Worm (Caenorhabditis elegans) whole organism, L3 larva: ENCODE data around the gene T15B12.2.

Source experiments
- R02D3.7 ChIP-seq: fragments of 150-350 bp; optimal IDR thresholded peaks from 2 replicates; lab custom pipeline; 2014; ENCODE audit warnings: missing biosample characterization, missing genetic modification characterization
- ZK546.5 ChIP-seq: sonication (generic microtip); optimal IDR thresholded peaks from 2 replicates; lab custom pipeline; 2017; ENCODE audit warnings: missing biosample characterization, missing genetic modification characterization
- ama-1 ChIP-seq: fragments of 150-350 bp; optimal IDR thresholded peaks from 2 replicates; lab custom pipeline; 2018
- ceh-16 ChIP-seq: sonication (generic microtip); optimal IDR thresholded peaks from 2 replicates; lab custom pipeline; 2017; ENCODE audit warnings: missing biosample characterization, missing genetic modification characterization
- ceh-28 ChIP-seq: fragments of 150-350 bp; optimal IDR thresholded peaks from 2 replicates; lab custom pipeline; 2014; ENCODE audit warnings: missing biosample characterization, missing genetic modification reagents, missing genetic modification characterization
- ceh-82 ChIP-seq: fragments of 150-350 bp; optimal IDR thresholded peaks from 2 replicates; lab custom pipeline; 2014; ENCODE audit warnings: missing biosample characterization, missing genetic modification characterization
- ceh-9 ChIP-seq: sonication (generic microtip); optimal IDR thresholded peaks from 2 replicates; lab custom pipeline; 2018; ENCODE audit warnings: missing biosample characterization, missing genetic modification characterization
- elt-1 ChIP-seq: fragments of 150-350 bp; optimal IDR thresholded peaks from 2 replicates; lab custom pipeline; 2014; ENCODE audit warnings: missing biosample characterization, missing genetic modification characterization
- elt-2 ChIP-seq: sonication (generic microtip); optimal IDR thresholded peaks from 2 replicates; lab custom pipeline; 2016; ENCODE audit warnings: missing genetic modification reagents, mild to moderate bottlenecking, missing genetic modification characterization, missing compliant biosample characterization
- fkh-10 ChIP-seq: sonication (generic microtip); optimal IDR thresholded peaks from 2 replicates; lab custom pipeline; 2017; ENCODE audit warnings: missing biosample characterization, missing genetic modification reagents, missing genetic modification characterization
- fkh-2 ChIP-seq: fragments of 150-350 bp; optimal IDR thresholded peaks from 2 replicates; lab custom pipeline; 2014; ENCODE audit warnings: missing biosample characterization, missing genetic modification reagents, missing genetic modification characterization
- fos-1 ChIP-seq: fragments of 150-350 bp; optimal IDR thresholded peaks from 2 replicates; lab custom pipeline; 2014; ENCODE audit warnings: missing biosample characterization, missing genetic modification characterization
- hmg-11 ChIP-seq: sonication (generic microtip); optimal IDR thresholded peaks from 2 replicates; lab custom pipeline; 2016; ENCODE audit warnings: missing genetic modification characterization, missing compliant biosample characterization
- jun-1 ChIP-seq: fragments of 150-350 bp; optimal IDR thresholded peaks from 2 replicates; lab custom pipeline; 2014; ENCODE audit warnings: missing biosample characterization, missing genetic modification reagents, missing genetic modification characterization
- lin-15B ChIP-seq: fragments of 150-350 bp; optimal IDR thresholded peaks from 2 replicates; lab custom pipeline; 2014; ENCODE audit warnings: missing biosample characterization, missing genetic modification characterization
- lin-39 ChIP-seq: fragments of 150-350 bp; optimal IDR thresholded peaks from 2 replicates; lab custom pipeline; 2018; ENCODE audit warnings: missing biosample characterization, missing genetic modification reagents, missing genetic modification characterization
- lsy-12 ChIP-seq: sonication (generic microtip); optimal IDR thresholded peaks from 2 replicates; lab custom pipeline; 2016; ENCODE audit warnings: mild to moderate bottlenecking, missing genetic modification characterization, missing compliant biosample characterization
- mml-1 ChIP-seq: fragments of 150-350 bp; sonication (generic microtip); optimal IDR thresholded peaks from 3 replicates; lab custom pipeline; 2014; ENCODE audit warnings: missing biosample characterization, missing genetic modification characterization
- nhr-11 ChIP-seq: fragments of 150-350 bp; optimal IDR thresholded peaks from 2 replicates; lab custom pipeline; 2014; ENCODE audit warnings: missing biosample characterization, missing genetic modification characterization
- nhr-12 ChIP-seq: fragments of 150-350 bp; optimal IDR thresholded peaks from 2 replicates; lab custom pipeline; 2014; ENCODE audit warnings: missing biosample characterization, missing genetic modification characterization
- nhr-237 ChIP-seq: fragments of 150-350 bp; optimal IDR thresholded peaks from 2 replicates; lab custom pipeline; 2014; ENCODE audit warnings: missing biosample characterization, missing genetic modification characterization
- nhr-25 ChIP-seq: sonication (generic microtip); optimal IDR thresholded peaks from 2 replicates; lab custom pipeline; 2017; ENCODE audit warnings: missing biosample characterization, missing genetic modification characterization
- nhr-43 ChIP-seq: sonication (generic microtip); optimal IDR thresholded peaks from 2 replicates; lab custom pipeline; 2016; ENCODE audit warnings: mild to moderate bottlenecking, missing genetic modification characterization, missing compliant biosample characterization; ENCODE audit not compliant: poor library complexity, severe bottlenecking
- nhr-77 ChIP-seq: fragments of 150-350 bp; optimal IDR thresholded peaks from 2 replicates; lab custom pipeline; 2014; ENCODE audit warnings: missing biosample characterization, missing genetic modification characterization
- pha-4 ChIP-seq: fragments of 150-350 bp; optimal IDR thresholded peaks from 2 replicates; lab custom pipeline; 2014; ENCODE audit warnings: missing biosample characterization, missing genetic modification reagents, missing genetic modification characterization
- pqm-1 ChIP-seq: fragments of 150-350 bp; optimal IDR thresholded peaks from 2 replicates; lab custom pipeline; 2017; ENCODE audit warnings: missing biosample characterization, missing genetic modification characterization, inconsistent platforms
- sea-2 ChIP-seq: fragments of 150-350 bp; sonication (generic microtip); optimal IDR thresholded peaks from 4 replicates; lab custom pipeline; 2014; ENCODE audit warnings: missing biosample characterization, missing genetic modification reagents, missing genetic modification characterization
- skn-1 ChIP-seq: fragments of 150-350 bp; optimal IDR thresholded peaks from 2 replicates; lab custom pipeline; 2014; ENCODE audit warnings: missing biosample characterization, missing genetic modification characterization
- snpc-4 ChIP-seq: fragments of 150-350 bp; optimal IDR thresholded peaks from 2 replicates; lab custom pipeline; 2014; ENCODE audit warnings: missing biosample characterization, missing genetic modification characterization
- tbx-2 ChIP-seq: sonication (generic microtip); optimal IDR thresholded peaks from 2 replicates; lab custom pipeline; 2016; ENCODE audit warnings: mild to moderate bottlenecking, missing genetic modification characterization, missing compliant biosample characterization
- unc-39 ChIP-seq: sonication (generic microtip); optimal IDR thresholded peaks from 4 replicates; lab custom pipeline; 2017; ENCODE audit warnings: missing biosample characterization, missing genetic modification characterization
- unc-62 ChIP-seq: fragments of 150-350 bp; sonication (generic microtip); optimal IDR thresholded peaks from 4 replicates; lab custom pipeline; 2014; ENCODE audit warnings: missing biosample characterization, missing genetic modification reagents, missing genetic modification characterization
- zag-1 ChIP-seq: fragments of 150-350 bp; optimal IDR thresholded peaks from 2 replicates; lab custom pipeline; 2014; ENCODE audit warnings: missing biosample characterization, missing genetic modification characterization
- ztf-4 ChIP-seq: fragments of 150-350 bp; optimal IDR thresholded peaks from 2 replicates; lab custom pipeline; 2014; ENCODE audit warnings: missing biosample characterization, missing genetic modification characterization

T15B12.2 gene

DNA sequence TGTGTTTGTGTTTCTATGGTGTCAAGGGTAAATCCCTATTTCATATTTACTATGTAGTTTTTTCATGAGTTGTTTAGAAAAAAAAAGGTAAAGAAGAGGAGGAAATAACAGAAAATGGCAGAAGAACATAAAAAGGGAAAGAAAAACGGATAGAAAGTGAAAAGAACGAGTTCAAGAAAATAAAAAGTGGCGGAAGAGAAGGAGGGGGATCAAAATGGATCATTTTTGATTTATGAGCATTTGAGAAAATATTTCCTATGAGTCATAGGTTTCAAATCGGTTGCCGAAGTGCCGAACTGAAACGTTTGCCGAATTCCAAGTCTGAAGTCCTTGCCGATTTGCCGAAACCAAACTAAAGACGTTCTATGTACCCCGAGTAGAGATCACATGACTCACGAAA lies 37.1 kb upstream of the T15B12.2 start:
- TF ChIP-seq jun-1 (tag; lab: Kevin White, UChicago) (no peak), elt-1 (tag; lab: Kevin White, UChicago) (no peak)

DNA sequence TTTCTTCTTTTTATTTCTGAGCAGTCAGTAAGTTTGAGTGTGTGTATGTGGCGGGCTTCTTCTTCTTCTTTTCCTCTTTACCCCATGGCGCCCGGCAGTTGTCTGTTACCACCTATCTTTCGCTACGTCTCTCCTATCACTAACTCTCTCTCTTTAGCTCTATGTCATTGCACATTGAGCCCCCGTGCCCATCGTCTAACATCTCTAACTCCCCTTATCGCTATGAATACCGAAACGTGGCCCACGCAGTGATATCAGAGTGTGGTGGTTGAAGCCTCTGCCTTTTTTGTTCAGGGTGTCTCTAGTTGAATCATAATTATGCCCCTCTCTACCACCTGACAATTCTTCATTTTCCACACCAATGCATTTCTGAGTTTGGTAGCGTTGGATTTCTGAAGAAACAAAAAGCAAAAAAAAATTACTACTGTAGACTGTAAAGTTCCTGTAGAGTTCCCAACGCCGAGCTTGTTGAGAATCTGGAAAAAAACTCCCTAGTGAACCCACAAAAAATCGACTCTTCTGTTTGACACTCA lies 32.9 kb upstream of the T15B12.2 start:
- TF ChIP-seq elt-2: peak; percentile 76
- no peak for TF ChIP-seq unc-39 (tag; lab: Kevin White, UChicago)
- TF ChIP-seq, all 47 proteins: peak for 1

DNA sequence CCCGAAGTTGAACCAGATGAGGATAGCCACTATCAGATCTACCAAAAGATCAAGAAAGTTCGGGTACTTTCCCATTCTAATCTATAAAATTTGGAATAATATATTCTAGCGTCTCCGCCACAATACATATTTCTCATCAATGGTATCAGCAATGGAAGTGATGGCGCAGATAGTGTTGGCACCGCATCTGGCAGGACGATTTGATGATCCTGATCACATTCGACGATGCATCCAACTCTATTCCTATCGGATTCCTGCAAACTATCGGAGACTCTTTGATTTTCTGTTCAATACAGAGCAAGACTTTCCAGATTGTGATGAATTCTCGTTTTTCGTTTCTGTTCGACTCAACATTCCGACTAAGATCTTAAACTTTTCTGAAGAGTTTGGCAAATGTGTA lies 27.7 kb upstream of the T15B12.2 start:
- no peak for TF ChIP-seq fkh-2 (tag; lab: Kevin White, UChicago)
- TF ChIP-seq nhr-25 (tag; lab: Kevin White, UChicago): no peak
- TF ChIP-seq skn-1: no peak
- no peak for TF ChIP-seq pha-4
- TF ChIP-seq lin-15B (tag; lab: Kevin White, UChicago): no peak

DNA sequence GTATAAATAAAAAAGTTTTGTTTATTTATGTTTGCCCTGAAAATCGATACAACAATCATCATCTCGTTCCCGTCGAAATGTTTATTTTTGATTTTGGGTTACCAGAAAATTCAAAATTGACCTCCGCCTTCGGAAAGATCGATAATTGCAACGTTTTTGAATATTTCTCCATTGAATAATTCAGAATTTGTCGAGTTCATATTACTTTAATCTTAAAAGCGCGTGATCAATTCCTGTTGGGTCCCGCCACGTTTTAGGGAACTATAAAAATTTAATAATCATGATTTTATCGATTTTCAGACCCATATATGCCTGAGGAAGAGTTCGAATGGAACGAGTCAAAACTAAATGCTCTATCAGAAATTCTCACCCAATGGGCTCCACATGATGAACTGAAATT lies 24.6 kb upstream of the T15B12.2 start, which contains the start of gene sorf-2:
sorf-2 (plus strand) TSS at position 301 of the 400 bp plus-strand sequence.
- TF ChIP-seq mml-1 (tag; lab: Kevin White, UChicago): no peak
- TF ChIP-seq ceh-28 (tag; lab: Kevin White, UChicago): no peak
- TF ChIP-seq fkh-2 (tag; lab: Kevin White, UChicago): no peak
- no peak for TF ChIP-seq lin-39 (tag; lab: Kevin White, UChicago)

DNA sequence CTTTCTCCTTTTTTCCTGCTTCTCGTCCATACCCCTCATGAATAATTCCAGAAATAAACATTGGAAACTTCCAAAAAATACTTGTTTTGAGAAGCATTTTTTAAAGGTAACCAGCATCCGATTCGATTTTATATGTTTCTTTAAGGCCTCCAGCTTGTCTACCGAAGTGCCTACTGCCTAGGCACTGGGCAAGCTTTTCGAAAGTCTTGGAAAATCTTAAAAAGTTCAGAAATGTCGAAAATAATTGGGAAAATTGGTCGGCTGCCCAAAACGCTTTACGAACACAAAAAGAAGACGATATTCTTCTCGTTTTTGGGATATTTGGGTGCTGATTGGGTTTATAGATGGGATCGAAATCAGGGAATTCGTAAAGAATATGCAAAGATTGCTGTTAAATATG lies 20.0 kb upstream of the T15B12.2 start, which contains the start of gene F52C9.3:
F52C9.3 (plus strand) TSS at position 225 of the 400 bp plus-strand sequence.
- TF ChIP-seq ceh-82 (tag; lab: Kevin White, UChicago): no peak
- TF ChIP-seq ztf-4 (tag; lab: Kevin White, UChicago): no peak
- TF ChIP-seq mml-1 (tag; lab: Kevin White, UChicago): no peak
- no peak for TF ChIP-seq skn-1
- TF ChIP-seq hmg-11 (tag; lab: Kevin White, UChicago): no peak
- TF ChIP-seq lsy-12 (tag; lab: Kevin White, UChicago): no peak

DNA sequence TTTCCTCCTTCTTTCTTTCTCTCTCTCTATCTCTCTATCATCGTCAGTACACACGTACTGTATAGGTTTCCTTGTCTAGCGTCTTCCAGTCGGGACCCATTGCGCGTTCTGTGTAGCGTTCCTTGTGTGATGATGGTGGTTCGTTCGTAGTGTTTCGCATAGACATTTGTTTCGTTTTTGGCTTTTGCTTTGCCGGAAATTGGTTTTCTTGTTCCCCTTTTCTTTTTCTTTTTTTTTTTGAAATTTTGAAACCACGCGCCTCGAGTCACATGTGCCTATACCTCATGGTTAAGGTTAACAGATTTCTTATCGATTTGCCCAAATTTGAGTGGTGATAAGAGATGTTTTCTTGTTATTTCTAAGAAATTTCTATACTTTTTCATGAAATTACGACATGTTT lies 16.9 kb upstream of the T15B12.2 start:
- TF ChIP-seq ZK546.5: no peak
- TF ChIP-seq nhr-237: no peak
- no peak for TF ChIP-seq jun-1 (tag; lab: Kevin White, UChicago)
- no peak for TF ChIP-seq zag-1 (tag; lab: Kevin White, UChicago)
- TF ChIP-seq snpc-4 (tag; lab: Kevin White, UChicago): no peak
- no peak for TF ChIP-seq mml-1 (tag; lab: Kevin White, UChicago)
- TF ChIP-seq ceh-16 (tag; lab: Kevin White, UChicago): no peak
- peak; percentile 49 for TF ChIP-seq elt-2
- TF ChIP-seq fos-1 (tag; lab: Kevin White, UChicago): no peak
- no peak for TF ChIP-seq nhr-77 (tag; lab: Kevin White, UChicago)
- TF ChIP-seq unc-62: no peak
- TF ChIP-seq pqm-1 (tag; lab: Kevin White, UChicago): peak; percentile 61
- no peak for TF ChIP-seq ceh-9
- TF ChIP-seq pha-4: peak; percentile 5
- TF ChIP-seq sea-2 (GFP tag; lab: Kevin White, UChicago): no peak
- no peak for TF ChIP-seq fkh-10

DNA sequence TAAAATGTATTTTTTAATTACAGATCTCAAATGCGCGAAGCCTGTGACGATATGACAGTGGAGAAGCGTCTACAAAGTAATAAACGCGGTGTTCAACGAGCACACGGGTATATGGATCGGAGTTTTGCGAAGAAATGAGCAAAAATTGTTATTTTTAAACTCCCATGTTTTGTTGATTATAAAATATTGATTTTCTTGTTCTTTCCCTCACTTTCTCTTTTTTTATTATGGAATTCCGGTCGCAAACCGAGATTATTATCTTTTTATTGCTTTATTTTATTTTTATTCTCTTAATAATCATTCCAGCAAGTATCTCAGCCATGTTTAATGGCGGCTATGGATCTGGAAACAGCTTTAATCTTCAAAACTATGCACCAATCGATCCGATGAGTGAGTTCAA lies 9.3 kb upstream of the T15B12.2 start, which contains the start of gene pqe-1:
pqe-1 (plus strand) TSS at position 301 of the 400 bp plus-strand sequence.
- TF ChIP-seq ceh-82 (tag; lab: Kevin White, UChicago) (no peak), lin-39 (tag; lab: Kevin White, UChicago) (no peak), lsy-12 (tag; lab: Kevin White, UChicago) (no peak), ZK546.5 (no peak), R02D3.7 (tag; lab: Kevin White, UChicago) (no peak), pqm-1 (tag; lab: Kevin White, UChicago) (no peak), hmg-11 (tag; lab: Kevin White, UChicago) (no peak), jun-1 (tag; lab: Kevin White, UChicago) (no peak), lin-15B (tag; lab: Kevin White, UChicago) (no peak), nhr-43 (tag; lab: Kevin White, UChicago) (no peak), nhr-11 (tag; lab: Kevin White, UChicago) (no peak), elt-1 (tag; lab: Kevin White, UChicago) (no peak), nhr-12 (tag; lab: Kevin White, UChicago) (no peak), tbx-2 (tag; lab: Kevin White, UChicago) (no peak), ama-1 (no peak), unc-62 (no peak)
